Worm (Caenorhabditis elegans) whole organism, mixed stage, embryonic: ENCODE data around the gene gap-2.
A peak's percentile ranks its signal among the peaks of the same experiment; 100 is the strongest.

ENCODE experiments used
- bed-3 ChIP-seq: fragments of 200-800 bp; sonication (Bioruptor generic); optimal IDR thresholded peaks from 3 replicates; lab custom pipeline; 2018; ENCODE audit warnings: mild to moderate bottlenecking, missing genetic modification characterization, moderate library complexity, missing compliant biosample characterization
- blmp-1 ChIP-seq: fragments of 150-350 bp; optimal IDR thresholded peaks from 2 replicates; lab custom pipeline; 2014; ENCODE audit warnings: missing biosample characterization, missing genetic modification characterization
- ceh-39 ChIP-seq: fragments of 150-350 bp; optimal IDR thresholded peaks from 2 replicates; lab custom pipeline; 2014; ENCODE audit warnings: missing biosample characterization, missing genetic modification characterization
- ceh-83 ChIP-seq: fragments of 200-800 bp; sonication (Bioruptor generic); optimal IDR thresholded peaks from 2 replicates; lab custom pipeline; 2018; ENCODE audit warnings: mild to moderate bottlenecking, missing genetic modification characterization, missing compliant biosample characterization
- ces-1 ChIP-seq: fragments of 150-350 bp; optimal IDR thresholded peaks from 2 replicates; lab custom pipeline; 2014; ENCODE audit warnings: missing biosample characterization, missing genetic modification reagents, missing genetic modification characterization
- drap-1 ChIP-seq: fragments of 200-800 bp; sonication (Bioruptor generic); optimal IDR thresholded peaks from 3 replicates; lab custom pipeline; 2018; ENCODE audit warnings: mild to moderate bottlenecking, missing genetic modification characterization, missing compliant biosample characterization
- elt-1 ChIP-seq: sonication (generic microtip); optimal IDR thresholded peaks from 2 replicates; lab custom pipeline; 2017; ENCODE audit warnings: missing genetic modification characterization, mild to moderate bottlenecking, missing compliant biosample characterization, antibody characterized with exemption, moderate library complexity, borderline replicate concordance; ENCODE audit not compliant: insufficient read depth
- elt-3 ChIP-seq: fragments of 150-350 bp; optimal IDR thresholded peaks from 2 replicates; lab custom pipeline; 2014; ENCODE audit warnings: missing biosample characterization, missing genetic modification characterization
- lin-13 ChIP-seq: fragments of 150-350 bp; optimal IDR thresholded peaks from 2 replicates; lab custom pipeline; 2014; ENCODE audit warnings: missing biosample characterization, missing genetic modification characterization
- mep-1 ChIP-seq: fragments of 150-350 bp; optimal IDR thresholded peaks from 2 replicates; lab custom pipeline; 2017; ENCODE audit warnings: missing biosample characterization, missing genetic modification reagents, missing genetic modification characterization, inconsistent platforms
- nhr-12 ChIP-seq: fragments of 150-350 bp; optimal IDR thresholded peaks from 2 replicates; lab custom pipeline; 2014; ENCODE audit warnings: missing biosample characterization, missing genetic modification characterization
- nhr-237 ChIP-seq: fragments of 150-350 bp; optimal IDR thresholded peaks from 2 replicates; lab custom pipeline; 2014; ENCODE audit warnings: missing biosample characterization, missing genetic modification characterization
- pha-4 ChIP-seq: fragments of 150-350 bp; optimal IDR thresholded peaks from 2 replicates; lab custom pipeline; 2018; ENCODE audit warnings: missing biosample characterization, missing genetic modification reagents, missing genetic modification characterization
- snpc-4 ChIP-seq: fragments of 150-350 bp; optimal IDR thresholded peaks from 2 replicates; lab custom pipeline; 2014; ENCODE audit warnings: missing biosample characterization, missing genetic modification characterization

DNA sequence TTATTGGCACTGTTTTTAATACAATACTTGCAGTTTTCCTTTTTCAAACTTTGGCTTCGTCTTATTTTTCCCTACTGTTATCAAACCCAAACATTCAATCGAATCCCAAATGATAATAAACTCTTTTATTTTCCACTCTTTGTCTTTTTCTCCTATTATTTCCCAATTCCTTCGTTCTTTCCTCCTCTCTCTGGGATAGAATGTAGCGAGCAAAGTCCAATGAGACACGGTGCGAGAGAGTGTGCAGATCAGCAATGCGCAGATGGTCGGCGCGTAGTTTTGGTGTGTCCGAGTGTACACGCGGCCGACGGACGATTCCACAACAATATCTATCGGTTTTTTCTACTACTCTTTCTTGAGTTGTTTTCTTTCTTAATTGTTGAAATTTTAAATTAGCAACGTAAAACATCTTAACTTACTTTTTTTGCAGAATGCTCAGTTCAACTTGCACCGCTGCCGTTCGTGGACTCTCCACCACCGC lies 41.2 kb upstream of the gap-2 start, which contains the start of gene B0272.3:
- TF ChIP-seq blmp-1 (no peak), elt-1 (tag; lab: Kevin White, UChicago) (no peak), lin-13 (tag; lab: Kevin White, UChicago) (no peak), pha-4 (peak; percentile 38), bed-3 (no peak), nhr-12 (tag; lab: Kevin White, UChicago) (no peak), ceh-83 (no peak), nhr-237 (tag; lab: Kevin White, UChicago) (no peak), elt-3 (no peak), drap-1 (GFP tag; lab: Kevin White, UChicago) (no peak), ceh-39 (peak; percentile 66), snpc-4 (tag; lab: Kevin White, UChicago) (no peak), mep-1 (no peak), ces-1 (GFP tag; lab: Kevin White, UChicago) (no peak)
